Worm (Caenorhabditis elegans) whole organism, late embryonic: ENCODE measurements around the gene T25B2.3.

Source experiments
- C08G9.2 ChIP-seq: sonication (generic microtip); optimal IDR thresholded peaks from 2 replicates; lab custom pipeline; 2016; ENCODE audit warnings: mild to moderate bottlenecking, missing genetic modification characterization, moderate library complexity, missing compliant biosample characterization
- F13H6.1 ChIP-seq: sonication (generic microtip); optimal IDR thresholded peaks from 2 replicates; lab custom pipeline; 2016; ENCODE audit warnings: missing genetic modification characterization, missing compliant biosample characterization
- K09A11.1 ChIP-seq: sonication (generic microtip); optimal IDR thresholded peaks from 2 replicates; lab custom pipeline; 2017; ENCODE audit warnings: antibody characterized with exemption, mild to moderate bottlenecking, missing genetic modification characterization, missing compliant biosample characterization; ENCODE audit not compliant: insufficient read depth
- T23F11.4 ChIP-seq: fragments of 200-800 bp; sonication (Bioruptor generic); optimal IDR thresholded peaks from 2 replicates; lab custom pipeline; 2018; ENCODE audit warnings: mild to moderate bottlenecking, missing genetic modification characterization, missing compliant biosample characterization
- ceh-14 ChIP-seq: sonication (generic microtip); optimal IDR thresholded peaks from 2 replicates; lab custom pipeline; 2016; ENCODE audit warnings: missing genotype, missing genetic modification characterization, missing compliant biosample characterization
- ceh-22 ChIP-seq: sonication (generic microtip); optimal IDR thresholded peaks from 2 replicates; lab custom pipeline; 2017; ENCODE audit warnings: missing biosample characterization, missing genetic modification characterization
- ceh-31 ChIP-seq: sonication (generic microtip); optimal IDR thresholded peaks from 2 replicates; lab custom pipeline; 2016; ENCODE audit warnings: missing genetic modification characterization, missing compliant biosample characterization
- ceh-34 ChIP-seq: sonication (generic microtip); optimal IDR thresholded peaks from 2 replicates; lab custom pipeline; 2016; ENCODE audit warnings: mild to moderate bottlenecking, missing genetic modification characterization, missing compliant biosample characterization
- ceh-48 ChIP-seq: sonication (generic microtip); optimal IDR thresholded peaks from 2 replicates; lab custom pipeline; 2016; ENCODE audit warnings: missing genetic modification characterization, inconsistent platforms, missing compliant biosample characterization
- ceh-6 ChIP-seq: fragments of 200-800 bp; sonication (Bioruptor generic); optimal IDR thresholded peaks from 2 replicates; lab custom pipeline; 2018; ENCODE audit warnings: mild to moderate bottlenecking, missing genetic modification characterization, missing compliant biosample characterization
- ceh-9 ChIP-seq: sonication (generic microtip); optimal IDR thresholded peaks from 2 replicates; lab custom pipeline; 2016; ENCODE audit warnings: mild to moderate bottlenecking, missing genetic modification characterization, inconsistent platforms, missing compliant biosample characterization
- che-1 ChIP-seq: sonication (generic microtip); optimal IDR thresholded peaks from 2 replicates; lab custom pipeline; 2016; ENCODE audit warnings: mild to moderate bottlenecking, missing genetic modification characterization, missing compliant biosample characterization
- dve-1 ChIP-seq: sonication (generic microtip); optimal IDR thresholded peaks from 2 replicates; lab custom pipeline; 2017; ENCODE audit warnings: antibody characterized with exemption, mild to moderate bottlenecking, missing genetic modification characterization, missing compliant biosample characterization
- elt-2 ChIP-seq: sonication (generic microtip); optimal IDR thresholded peaks from 2 replicates; lab custom pipeline; 2016; ENCODE audit warnings: missing genetic modification reagents, missing genetic modification characterization, missing compliant biosample characterization
- elt-4 ChIP-seq: sonication (generic microtip); optimal IDR thresholded peaks from 2 replicates; lab custom pipeline; 2016; ENCODE audit warnings: missing genetic modification characterization, missing compliant biosample characterization
- ets-4 ChIP-seq: sonication (generic microtip); optimal IDR thresholded peaks from 2 replicates; lab custom pipeline; 2016; ENCODE audit warnings: missing genetic modification characterization, missing compliant biosample characterization
- eyg-1 ChIP-seq: sonication (generic microtip); optimal IDR thresholded peaks from 2 replicates; lab custom pipeline; 2016; ENCODE audit warnings: missing genotype, missing genetic modification characterization, missing compliant biosample characterization
- fax-1 ChIP-seq: sonication (generic microtip); optimal IDR thresholded peaks from 2 replicates; lab custom pipeline; 2016; ENCODE audit warnings: missing genotype, missing genetic modification characterization, missing compliant biosample characterization
- fkh-6 ChIP-seq: sonication (generic microtip); optimal IDR thresholded peaks from 2 replicates; lab custom pipeline; 2016; ENCODE audit warnings: missing genetic modification characterization, missing compliant biosample characterization
- hlh-13 ChIP-seq: fragments of 200-800 bp; sonication (Bioruptor generic); optimal IDR thresholded peaks from 2 replicates; lab custom pipeline; 2018; ENCODE audit warnings: mild to moderate bottlenecking, missing genetic modification characterization, missing compliant biosample characterization
- hlh-30 ChIP-seq: sonication (generic microtip); optimal IDR thresholded peaks from 2 replicates; lab custom pipeline; 2017; ENCODE audit warnings: antibody characterized with exemption, missing genetic modification characterization, missing compliant biosample characterization; ENCODE audit not compliant: insufficient read depth
- hlh-6 ChIP-seq: sonication (generic microtip); optimal IDR thresholded peaks from 2 replicates; lab custom pipeline; 2016; ENCODE audit warnings: missing genotype, missing genetic modification characterization, missing compliant biosample characterization
- lim-6 ChIP-seq: sonication (generic microtip); optimal IDR thresholded peaks from 2 replicates; lab custom pipeline; 2016; ENCODE audit warnings: missing genetic modification characterization, missing compliant biosample characterization
- lin-11 ChIP-seq: fragments of 200-800 bp; sonication (Bioruptor generic); optimal IDR thresholded peaks from 2 replicates; lab custom pipeline; 2018; ENCODE audit warnings: mild to moderate bottlenecking, missing genetic modification characterization, missing compliant biosample characterization
- mec-3 ChIP-seq: sonication (generic microtip); optimal IDR thresholded peaks from 2 replicates; lab custom pipeline; 2016; ENCODE audit warnings: borderline replicate concordance, missing genetic modification characterization, missing compliant biosample characterization
- nfya-1 ChIP-seq: sonication (generic microtip); optimal IDR thresholded peaks from 2 replicates; lab custom pipeline; 2017; ENCODE audit warnings: missing genetic modification characterization, mild to moderate bottlenecking, missing compliant biosample characterization, antibody characterized with exemption, moderate library complexity
- npax-4 ChIP-seq: sonication (generic microtip); optimal IDR thresholded peaks from 2 replicates; lab custom pipeline; 2016; ENCODE audit warnings: missing genetic modification characterization, missing compliant biosample characterization
- odd-2 ChIP-seq: sonication (generic microtip); optimal IDR thresholded peaks from 2 replicates; lab custom pipeline; 2017; ENCODE audit warnings: antibody characterized with exemption, mild to moderate bottlenecking, missing genetic modification characterization, missing compliant biosample characterization
- pag-3 ChIP-seq: sonication (generic microtip); optimal IDR thresholded peaks from 2 replicates; lab custom pipeline; 2016; ENCODE audit warnings: missing compliant biosample characterization, missing genetic modification characterization, borderline replicate concordance
- pat-9 ChIP-seq: fragments of 200-800 bp; sonication (Bioruptor generic); optimal IDR thresholded peaks from 2 replicates; lab custom pipeline; 2018; ENCODE audit warnings: mild to moderate bottlenecking, missing genetic modification characterization, moderate library complexity, missing compliant biosample characterization
- pax-1 ChIP-seq: fragments of 150-350 bp; optimal IDR thresholded peaks from 2 replicates; lab custom pipeline; 2014; ENCODE audit warnings: missing biosample characterization, missing genetic modification characterization
- pha-4 ChIP-seq: fragments of 150-350 bp; optimal IDR thresholded peaks from 2 replicates; lab custom pipeline; 2018; ENCODE audit warnings: missing biosample characterization, missing genetic modification reagents, missing genetic modification characterization
- pqm-1 ChIP-seq: sonication (generic microtip); optimal IDR thresholded peaks from 2 replicates; lab custom pipeline; 2016; ENCODE audit warnings: missing genetic modification characterization, missing compliant biosample characterization
- pros-1 ChIP-seq: fragments of 150-350 bp; optimal IDR thresholded peaks from 2 replicates; lab custom pipeline; 2014; ENCODE audit warnings: missing biosample characterization, missing genetic modification reagents, missing genetic modification characterization
- ref-2 ChIP-seq: sonication (generic microtip); optimal IDR thresholded peaks from 2 replicates; lab custom pipeline; 2016; ENCODE audit warnings: missing genetic modification characterization, missing compliant biosample characterization
- rnt-1 ChIP-seq: sonication (generic microtip); optimal IDR thresholded peaks from 2 replicates; lab custom pipeline; 2016; ENCODE audit warnings: missing genetic modification characterization, missing compliant biosample characterization
- sdc-2 ChIP-seq: sonication (generic microtip); optimal IDR thresholded peaks from 2 replicates; lab custom pipeline; 2016; ENCODE audit warnings: missing genotype, missing genetic modification characterization, missing compliant biosample characterization
- sox-4 ChIP-seq: sonication (generic microtip); optimal IDR thresholded peaks from 2 replicates; lab custom pipeline; 2017; ENCODE audit warnings: mild to moderate bottlenecking, missing genetic modification characterization, inconsistent platforms, missing compliant biosample characterization
- syd-9 ChIP-seq: sonication (generic microtip); optimal IDR thresholded peaks from 2 replicates; lab custom pipeline; 2016; ENCODE audit warnings: mild to moderate bottlenecking, missing genetic modification characterization, moderate library complexity, missing compliant biosample characterization
- tbx-2 ChIP-seq: sonication (generic microtip); optimal IDR thresholded peaks from 2 replicates; lab custom pipeline; 2016; ENCODE audit warnings: missing genetic modification characterization, missing compliant biosample characterization
- unc-55 ChIP-seq: sonication (generic microtip); optimal IDR thresholded peaks from 2 replicates; lab custom pipeline; 2017; ENCODE audit warnings: missing biosample characterization, missing genetic modification reagents, missing genetic modification characterization
- unc-86 ChIP-seq: sonication (generic microtip); optimal IDR thresholded peaks from 2 replicates; lab custom pipeline; 2016; ENCODE audit warnings: missing genetic modification characterization, missing compliant biosample characterization
- ztf-16 ChIP-seq: sonication (generic microtip); optimal IDR thresholded peaks from 2 replicates; lab custom pipeline; 2017; ENCODE audit warnings: missing genetic modification characterization, missing compliant biosample characterization

Gene T25B2.3

DNA sequence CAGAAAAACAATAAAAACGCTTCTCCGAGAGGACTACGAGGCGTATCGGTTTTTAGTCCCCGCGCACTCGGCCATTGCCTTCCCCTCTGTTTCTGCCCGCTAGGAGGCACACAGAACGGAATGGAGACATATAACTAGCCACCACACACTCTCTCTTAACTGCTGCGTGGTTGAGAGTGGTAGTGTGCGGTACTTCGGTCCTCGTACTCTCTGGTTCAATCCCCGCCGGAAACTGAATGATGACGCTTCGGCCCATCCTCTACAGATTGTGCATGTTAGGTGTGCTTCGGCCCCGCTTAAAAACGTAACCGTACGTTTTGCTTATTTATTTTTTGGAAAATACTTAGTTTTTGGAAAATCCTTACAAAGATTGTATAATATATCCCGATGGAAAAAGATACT is 31.8 kb downstream of the T25B2.3 start, which contains the start of gene T13C5.6 (continued):
- peak; percentile 97 for TF ChIP-seq fax-1 (tag; lab: Kevin White, UChicago)
- TF ChIP-seq pax-1, result no peak
- peak; percentile 97 for TF ChIP-seq mec-3 (tag; lab: Kevin White, UChicago)
- TF ChIP-seq ets-4 (tag; lab: Kevin White, UChicago), result peak; percentile 96
- peak; percentile 94 for TF ChIP-seq dve-1 (tag; lab: Kevin White, UChicago)
- TF ChIP-seq ztf-16 (tag; lab: Kevin White, UChicago), result peak; percentile 98
- peak; percentile 96 for TF ChIP-seq ceh-9
- TF ChIP-seq K09A11.1 (tag; lab: Kevin White, UChicago), result peak; percentile 82
- peak; percentile 47 for TF ChIP-seq unc-55 (GFP tag; lab: Kevin White, UChicago)
- peak; percentile 99 for TF ChIP-seq sox-4 (tag; lab: Kevin White, UChicago)
- TF ChIP-seq syd-9, result peak; percentile 97
- TF ChIP-seq unc-86 (tag; lab: Kevin White, UChicago), result peak; percentile 97
- TF ChIP-seq pag-3 (tag; lab: Kevin White, UChicago), result peak; percentile 96
- peak; percentile 94 for TF ChIP-seq npax-4 (tag; lab: Kevin White, UChicago)
- peak; percentile 62 for TF ChIP-seq hlh-30 (tag; lab: Kevin White, UChicago)
- peak; percentile 97 for TF ChIP-seq ceh-31 (tag; lab: Kevin White, UChicago)
- peak; percentile 92 for TF ChIP-seq pqm-1 (tag; lab: Kevin White, UChicago)
- peak; percentile 98 for TF ChIP-seq elt-2 (tag; lab: Kevin White, UChicago)
- TF ChIP-seq lin-11 (tag; lab: Kevin White, UChicago), result peak; percentile 92
- TF ChIP-seq pat-9 (tag; lab: Kevin White, UChicago), result peak; percentile 98
- TF ChIP-seq ceh-14 (tag; lab: Kevin White, UChicago), result peak; percentile 97
- peak; percentile 86 for TF ChIP-seq nfya-1
- peak; percentile 98 for TF ChIP-seq rnt-1 (tag; lab: Kevin White, UChicago)
- peak; percentile 98 for TF ChIP-seq hlh-6 (tag; lab: Kevin White, UChicago)
- TF ChIP-seq F13H6.1 (tag; lab: Kevin White, UChicago), result peak; percentile 96
- peak; percentile 95 for TF ChIP-seq elt-4
- peak; percentile 74 for TF ChIP-seq odd-2
- peak; percentile 95 for TF ChIP-seq che-1 (tag; lab: Kevin White, UChicago)
- peak; percentile 96 for TF ChIP-seq hlh-13 (GFP tag; lab: Kevin White, UChicago)
- TF ChIP-seq pha-4, result no peak
- peak; percentile 97 for TF ChIP-seq eyg-1 (tag; lab: Kevin White, UChicago)
- TF ChIP-seq T23F11.4 (GFP tag; lab: Kevin White, UChicago), result peak; percentile 97
- TF ChIP-seq tbx-2 (tag; lab: Kevin White, UChicago), result peak; percentile 98
- peak; percentile 97 for TF ChIP-seq fkh-6 (tag; lab: Kevin White, UChicago)
- TF ChIP-seq sdc-2, result peak; percentile 94
- TF ChIP-seq ceh-34 (tag; lab: Kevin White, UChicago), result peak; percentile 98
- TF ChIP-seq ceh-6 (GFP tag; lab: Kevin White, UChicago), result peak; percentile 98
- peak; percentile 98 for TF ChIP-seq ref-2 (tag; lab: Kevin White, UChicago)
- peak; percentile 93 for TF ChIP-seq ceh-48 (tag; lab: Kevin White, UChicago)
- TF ChIP-seq lim-6, result peak; percentile 96
- peak; percentile 95 for TF ChIP-seq C08G9.2 (tag; lab: Kevin White, UChicago)
- TF ChIP-seq pros-1 (tag; lab: Kevin White, UChicago), result peak; percentile 66
- TF ChIP-seq ceh-22, result peak; percentile 58
